Worm (Caenorhabditis elegans) whole organism, dauer: ENCODE measurements around the gene cku-70.

Experiments used
- unc-62 ChIP-seq: sonication (generic microtip); optimal IDR thresholded peaks from 2 replicates; lab custom pipeline; 2017; ENCODE audit warnings: missing biosample characterization, missing genetic modification reagents, missing genetic modification characterization

Gene cku-70

DNA sequence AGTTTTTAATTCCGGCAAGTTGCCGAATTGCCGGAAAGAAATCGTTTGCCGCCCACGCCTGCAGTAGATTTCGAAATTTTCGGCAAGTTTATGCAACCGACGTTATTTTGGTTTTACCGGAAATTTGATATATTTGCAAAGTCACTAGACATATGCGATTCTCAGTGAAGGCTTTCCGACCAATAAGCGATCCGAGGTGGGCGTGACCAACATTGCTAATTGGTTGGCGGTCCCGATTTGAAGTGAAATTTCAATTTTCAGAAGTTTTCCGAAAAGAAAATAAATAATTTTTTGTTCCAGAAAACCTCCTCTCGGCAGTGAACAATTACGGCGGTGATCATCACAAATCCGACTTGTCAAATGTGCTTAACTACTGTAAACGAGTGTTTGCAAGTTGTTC lies 3.3 kb downstream of the cku-70 start:
- no peak for TF ChIP-seq unc-62

DNA sequence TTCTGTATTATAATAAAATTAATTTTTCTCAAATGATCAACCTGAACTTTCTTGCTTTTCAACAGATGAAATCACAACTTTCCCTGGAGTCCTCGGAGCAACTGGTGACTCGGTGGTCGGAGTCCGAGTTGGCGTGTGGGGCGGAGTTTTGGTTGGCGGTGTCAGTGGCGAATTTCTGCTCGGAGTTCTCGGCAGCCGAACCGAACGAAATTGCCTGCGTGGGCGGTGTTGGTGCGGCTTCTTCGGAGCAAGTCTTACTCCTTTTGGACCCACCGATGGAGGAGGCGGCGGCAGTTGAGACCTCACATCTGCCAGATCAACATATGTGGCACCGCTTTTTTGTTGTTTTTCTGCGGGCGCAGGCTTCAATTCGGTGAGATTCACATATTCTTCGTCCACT lies 15.1 kb downstream of the cku-70 start:
- no peak for TF ChIP-seq unc-62

DNA sequence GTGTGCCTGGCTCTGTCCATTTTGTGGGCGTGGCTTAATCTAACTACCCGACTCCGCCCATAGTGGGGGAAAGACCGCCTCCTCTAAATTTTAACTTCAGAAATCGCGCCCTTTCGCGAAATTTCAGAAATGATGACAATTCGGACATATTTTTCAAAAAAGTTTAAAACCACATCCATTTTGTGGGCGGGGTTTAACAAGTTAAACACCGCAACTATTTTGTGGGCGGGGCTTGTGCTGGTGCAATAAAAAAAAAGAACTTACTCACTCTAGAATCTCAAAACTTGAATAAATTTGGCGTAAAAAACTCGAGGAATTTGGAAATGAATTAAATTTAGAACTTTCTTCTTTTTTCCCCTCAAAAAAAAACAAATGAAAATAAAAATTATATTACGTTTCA lies 15.9 kb downstream of the cku-70 start:
- TF ChIP-seq unc-62, result no peak

DNA sequence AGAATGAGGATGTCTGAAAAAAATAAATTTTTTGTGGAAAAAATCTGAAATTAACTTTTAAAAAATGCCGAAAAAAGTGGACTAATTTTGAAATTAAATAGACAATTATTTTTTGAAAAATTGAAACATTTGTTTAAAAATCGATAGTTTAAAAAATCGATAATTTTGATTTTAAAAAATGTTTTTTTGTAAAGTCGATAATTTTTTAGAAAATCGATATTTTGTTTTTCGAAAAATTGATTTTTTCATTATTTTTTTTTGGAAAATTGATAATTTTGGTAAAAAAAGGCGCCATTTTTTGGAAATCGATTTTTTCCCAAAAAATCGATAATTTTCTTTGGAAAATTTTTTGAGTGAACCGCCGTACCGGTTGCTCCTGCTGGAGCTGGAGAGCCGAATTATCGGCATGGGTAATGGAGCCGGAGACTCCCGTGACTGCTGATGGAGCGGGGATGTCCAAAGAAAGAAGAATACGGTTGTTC lies 17.6 kb downstream of the cku-70 start:
- TF ChIP-seq unc-62, result no peak

DNA sequence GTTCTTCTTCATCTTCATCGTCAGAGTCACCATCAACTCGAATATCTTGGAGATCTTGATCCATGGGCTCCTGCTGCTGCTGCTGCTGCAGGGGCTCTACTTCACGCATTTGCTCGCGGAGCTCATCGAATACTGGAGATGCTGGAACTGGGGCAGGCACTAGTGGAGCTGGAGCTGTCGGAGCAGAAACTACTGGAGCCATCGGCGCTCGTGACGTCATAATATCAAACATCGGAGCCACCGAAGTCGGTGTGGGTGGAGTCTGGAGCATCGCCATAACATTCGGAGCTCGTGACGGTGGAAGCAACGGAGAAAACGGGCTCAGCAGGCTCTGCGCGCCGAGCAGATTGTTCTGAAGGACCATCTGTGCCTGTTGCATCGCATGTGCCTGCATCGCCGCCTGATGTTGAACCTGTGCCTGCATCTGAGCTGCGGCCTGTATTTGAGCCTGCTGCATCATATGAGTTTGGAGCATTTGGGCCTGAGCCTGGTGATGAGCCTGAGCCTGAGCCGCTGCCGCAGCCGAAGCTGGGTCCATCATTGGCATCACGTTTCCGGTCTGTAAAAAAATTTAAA lies 21.1 kb downstream of the cku-70 start:
- no peak for TF ChIP-seq unc-62

DNA sequence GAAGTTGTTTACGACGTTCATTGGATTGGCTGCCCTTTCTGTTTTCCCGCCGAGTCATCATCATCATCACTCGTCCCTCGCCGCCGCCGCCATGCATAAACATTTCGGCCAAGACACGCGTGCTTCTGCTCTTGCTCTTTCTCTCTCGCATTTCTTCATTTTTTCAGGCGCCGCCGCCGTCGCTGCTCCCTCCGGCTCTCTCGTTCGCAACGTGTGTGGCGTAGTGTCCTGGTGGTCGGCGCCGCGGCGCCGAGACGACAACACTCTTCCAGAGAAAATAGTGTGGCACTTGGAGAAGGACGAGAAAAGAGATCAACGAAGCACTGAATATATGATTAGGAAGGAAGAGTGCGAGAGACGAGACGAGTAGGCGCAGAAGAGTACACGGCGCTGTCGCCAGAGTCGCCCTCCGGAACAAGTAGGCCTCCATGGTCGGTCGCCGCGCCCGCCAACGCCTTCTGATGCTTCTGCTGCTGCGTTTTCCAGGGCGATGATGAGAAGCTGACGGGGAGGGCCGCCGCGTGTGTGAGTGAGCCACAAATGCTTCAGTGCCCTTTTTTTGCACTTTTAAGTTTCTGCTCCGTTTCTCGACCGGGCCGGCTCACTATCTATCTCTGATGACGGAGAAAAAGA lies 31.0 kb downstream of the cku-70 start:
- TF ChIP-seq unc-62, result no peak

DNA sequence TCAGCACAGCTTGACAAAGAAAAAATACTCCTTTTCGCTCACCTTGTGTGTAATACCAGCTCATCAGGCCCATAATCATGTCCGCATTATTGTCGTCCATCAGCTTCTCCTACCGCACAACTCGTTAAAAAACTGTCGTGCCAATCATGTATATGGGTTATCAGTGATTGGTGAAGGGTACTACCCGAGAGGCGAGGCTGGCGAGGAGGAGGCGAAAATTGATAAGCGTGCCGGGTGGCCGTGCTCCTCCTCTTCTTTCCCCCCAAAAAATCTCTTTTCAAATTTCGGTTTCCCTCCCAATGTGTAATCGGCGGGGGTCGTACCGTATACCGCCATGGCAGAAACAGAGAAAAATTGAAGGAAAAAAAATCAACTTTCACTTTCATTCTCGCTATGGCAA lies 33.5 kb downstream of the cku-70 start:
- TF ChIP-seq unc-62, result no peak

DNA sequence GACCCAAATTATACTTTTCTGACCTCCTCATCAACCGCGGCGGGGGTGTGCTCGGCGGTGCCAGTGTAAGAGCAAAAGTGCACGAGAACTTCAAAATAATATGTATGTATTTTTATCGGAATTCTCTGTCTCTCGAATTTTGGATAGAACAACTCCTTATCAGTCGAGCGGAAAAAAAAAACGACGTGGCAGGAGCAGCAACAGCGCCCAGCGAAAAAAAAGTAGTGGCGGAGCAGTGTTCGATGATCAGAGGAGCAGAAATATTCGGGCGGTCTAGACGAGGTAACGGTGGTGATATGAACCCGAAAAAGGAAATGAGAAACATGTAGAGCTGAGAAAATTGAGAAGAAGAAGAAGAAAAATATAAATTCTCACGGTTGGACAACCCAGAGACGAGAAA lies 38.6 kb downstream of the cku-70 start:
- no peak for TF ChIP-seq unc-62

DNA sequence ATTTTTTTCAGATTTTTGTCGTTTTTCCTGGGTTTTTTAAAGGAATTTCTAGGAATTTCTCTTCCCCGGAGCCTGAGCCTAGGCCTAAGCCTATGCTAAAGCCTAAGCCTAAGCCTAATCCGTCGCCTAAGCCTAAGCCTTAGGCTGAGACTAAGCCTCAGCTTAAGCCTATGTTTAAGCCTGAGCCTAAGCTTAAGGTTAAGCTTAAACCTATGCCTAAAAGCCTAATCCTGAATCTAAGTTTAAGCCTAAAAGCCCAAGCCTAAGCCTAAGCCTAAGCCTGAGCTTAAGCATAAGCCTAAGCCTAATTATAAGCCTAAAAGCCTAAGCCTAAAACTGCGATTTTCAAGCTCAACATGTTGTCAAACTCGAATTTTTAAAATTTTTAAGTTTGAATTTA lies 39.5 kb downstream of the cku-70 start:
- TF ChIP-seq unc-62, result no peak

DNA sequence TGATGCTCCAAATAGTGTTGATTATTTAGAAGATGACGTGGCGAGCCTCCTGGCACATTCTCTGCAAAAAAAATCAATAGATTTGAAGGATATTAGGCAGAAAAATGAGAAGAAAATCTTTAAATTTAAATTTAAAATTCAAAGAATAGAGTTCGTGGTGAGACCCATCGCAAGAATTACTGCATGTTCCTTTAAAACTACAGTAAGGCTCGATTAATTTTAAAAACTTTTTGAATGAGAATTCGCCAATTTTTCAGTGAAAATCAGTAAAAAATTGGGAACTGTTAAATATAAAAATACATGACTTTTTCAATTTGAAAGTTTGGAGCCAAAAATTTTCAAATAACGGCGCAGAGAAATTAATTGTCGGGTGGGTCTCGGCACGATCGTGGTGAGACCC lies 40.5 kb downstream of the cku-70 start, which contains the start of gene tra-1:
Gene tra-1 (minus strand): TSS at position 62 of the 400 bp plus-strand sequence.
- TF ChIP-seq unc-62, result no peak

DNA sequence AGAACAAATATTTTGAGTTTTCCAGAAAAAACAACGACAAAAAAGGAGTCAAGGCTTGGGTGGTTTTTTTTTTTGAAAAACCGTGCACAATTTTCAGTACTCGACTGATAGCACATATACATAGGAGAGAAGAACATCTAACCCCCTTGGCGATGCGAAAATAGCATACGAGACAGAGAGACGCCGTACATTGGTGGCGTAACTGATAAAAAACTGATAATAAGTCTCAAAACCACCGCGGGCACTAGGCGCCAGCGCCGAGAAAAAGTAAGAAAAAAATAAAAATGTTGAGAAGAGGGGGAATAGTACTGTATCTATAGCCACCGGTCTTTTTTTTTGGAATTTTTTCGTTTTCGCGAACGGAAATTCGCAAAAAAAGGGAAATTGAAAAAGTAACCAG lies 40.9 kb downstream of the cku-70 start:
- no peak for TF ChIP-seq unc-62

DNA sequence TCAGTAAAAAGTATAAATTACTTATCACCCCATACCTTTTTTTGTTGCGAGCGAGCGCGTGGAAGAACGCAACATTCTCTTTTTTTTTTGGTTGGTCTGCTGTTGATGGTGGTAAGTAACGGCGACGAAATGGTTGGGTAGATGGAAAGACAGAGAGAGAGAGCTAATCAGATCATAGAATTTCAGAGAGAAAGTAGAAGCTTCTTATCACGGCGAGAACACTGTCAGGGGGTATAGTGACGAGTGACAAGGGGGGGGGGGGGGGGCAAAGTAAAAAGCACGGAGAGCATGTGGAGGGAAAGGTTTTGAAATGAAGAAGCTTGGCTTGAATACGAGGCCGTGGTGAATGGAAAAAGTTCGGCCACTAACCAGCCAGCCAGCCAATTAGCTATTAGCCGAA lies 42.7 kb downstream of the cku-70 start:
- no peak for TF ChIP-seq unc-62

DNA sequence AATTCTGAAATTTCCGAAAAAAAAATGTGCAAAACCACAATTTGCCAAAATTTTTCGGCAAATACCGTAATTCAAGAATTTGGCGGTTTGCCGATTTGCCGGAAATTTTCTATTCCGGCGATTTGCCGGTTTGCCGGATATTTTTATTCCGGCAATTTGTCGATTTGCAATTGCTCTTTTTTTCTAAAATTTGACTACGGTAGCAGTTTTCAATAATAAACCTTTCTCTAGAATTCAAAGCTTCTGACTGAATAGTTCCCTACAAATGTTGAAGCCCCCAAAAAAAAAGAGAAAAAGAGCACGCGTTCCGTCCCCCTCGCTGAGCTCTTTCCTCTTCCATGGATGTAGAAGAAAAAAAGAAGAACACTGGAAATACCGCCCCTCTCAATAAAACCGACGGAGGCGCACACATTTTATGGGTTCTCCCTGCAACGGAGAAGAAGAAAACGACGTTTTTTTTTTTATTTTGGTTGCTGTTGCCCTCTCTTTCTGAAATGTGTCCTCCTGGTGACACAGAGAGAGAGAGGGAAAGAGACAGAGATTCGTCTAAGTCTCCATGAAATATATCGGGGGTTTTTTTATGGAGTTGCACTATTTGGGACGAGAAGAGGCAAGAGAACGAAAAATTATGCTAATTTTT lies 46.4 kb downstream of the cku-70 start:
- no peak for TF ChIP-seq unc-62

DNA sequence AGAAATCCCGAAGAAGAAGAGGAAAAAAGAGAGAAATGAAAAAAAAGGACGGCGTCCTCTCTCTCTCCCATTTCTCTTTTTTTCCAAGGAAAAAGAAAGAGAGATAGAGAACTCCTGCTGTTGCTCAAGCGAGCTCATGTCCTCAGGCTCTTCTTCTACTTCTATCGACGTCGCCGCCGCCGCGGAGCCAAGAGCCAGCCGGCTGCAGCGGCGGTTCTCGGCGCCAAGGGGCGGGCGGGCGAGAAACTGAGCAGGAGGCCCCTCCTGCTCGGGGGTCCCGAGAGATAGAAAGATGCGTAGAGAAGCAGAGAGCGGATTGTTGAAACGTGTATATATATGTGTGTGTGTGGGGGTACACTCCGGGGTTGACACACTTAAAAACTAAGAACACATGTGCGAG lies 48.4 kb downstream of the cku-70 start:
- no peak for TF ChIP-seq unc-62

DNA sequence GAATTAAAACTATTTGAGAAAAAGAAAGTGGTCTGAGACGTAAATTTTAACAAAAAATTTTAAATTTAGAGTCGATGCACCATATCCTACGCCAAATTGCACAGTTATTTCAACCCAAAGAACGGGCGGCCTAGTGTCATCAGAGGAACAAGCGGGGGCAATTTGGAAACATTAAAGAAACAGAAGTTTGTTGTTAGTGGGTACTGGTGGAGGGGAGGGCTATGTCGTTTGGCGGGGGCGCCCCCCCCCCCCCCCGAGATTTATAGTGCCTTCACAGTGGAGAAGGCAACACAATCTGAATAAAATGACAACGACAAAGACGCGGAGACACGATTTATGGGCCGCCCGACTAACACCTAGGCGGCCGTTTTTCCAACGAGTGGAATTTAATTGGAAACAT lies 52.2 kb downstream of the cku-70 start:
- TF ChIP-seq unc-62, result no peak

DNA sequence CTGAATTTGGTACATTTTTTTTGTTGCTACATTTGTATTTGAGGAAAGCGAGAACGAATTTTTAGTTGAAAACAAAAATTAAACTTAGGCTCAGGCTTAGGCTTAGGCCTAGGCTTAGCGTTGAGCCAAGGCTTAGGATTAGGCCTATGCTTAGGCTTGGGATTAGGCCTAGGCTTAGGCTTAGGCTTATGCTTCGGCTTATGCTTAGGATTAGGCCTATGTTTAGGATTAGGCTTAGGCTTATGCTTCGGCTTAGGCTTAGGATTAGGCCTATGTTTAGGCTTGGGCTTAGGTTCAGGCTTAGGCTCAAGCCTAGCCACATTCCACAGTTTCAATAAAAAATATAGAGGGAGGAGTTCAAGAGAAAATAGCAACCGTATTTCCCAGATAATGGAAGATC lies 53.2 kb downstream of the cku-70 start:
- TF ChIP-seq unc-62, result no peak

DNA sequence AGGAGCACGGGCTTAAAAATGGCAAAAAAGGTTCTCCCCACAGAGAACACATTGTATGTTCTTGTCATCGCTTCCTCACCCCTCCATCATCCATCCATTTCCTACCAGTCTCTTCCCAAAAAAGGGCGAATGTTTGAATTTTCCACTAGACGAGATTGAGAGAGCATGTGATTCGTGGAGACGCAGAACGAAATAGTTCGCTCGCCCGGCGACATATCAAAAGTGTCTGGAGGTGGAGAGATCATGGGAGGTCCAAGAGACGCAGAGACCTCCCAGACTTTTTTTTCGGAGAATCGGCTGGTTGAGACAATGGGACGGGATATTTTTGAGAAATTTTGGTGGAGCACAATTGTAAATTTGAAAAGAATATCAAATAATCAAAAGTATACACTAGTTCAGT lies 53.7 kb downstream of the cku-70 start:
- TF ChIP-seq unc-62, result no peak
